Worm (Caenorhabditis elegans) whole organism, late embryonic: ENCODE measurements around the gene F20D12.12.

Source experiments
- C38D4.7 ChIP-seq: fragments of 200-800 bp; sonication (Bioruptor generic); optimal IDR thresholded peaks from 2 replicates; lab custom pipeline; 2018; ENCODE audit warnings: mild to moderate bottlenecking, missing genetic modification characterization, moderate library complexity, missing compliant biosample characterization
- K02D7.2 ChIP-seq: sonication (generic microtip); optimal IDR thresholded peaks from 2 replicates; lab custom pipeline; 2017; ENCODE audit warnings: mild to moderate bottlenecking, missing genetic modification characterization, missing compliant biosample characterization
- K09A11.1 ChIP-seq: sonication (generic microtip); optimal IDR thresholded peaks from 2 replicates; lab custom pipeline; 2017; ENCODE audit warnings: antibody characterized with exemption, mild to moderate bottlenecking, missing genetic modification characterization, missing compliant biosample characterization; ENCODE audit not compliant: insufficient read depth
- ahr-1 ChIP-seq: sonication (generic microtip); optimal IDR thresholded peaks from 2 replicates; lab custom pipeline; 2016; ENCODE audit warnings: missing genetic modification characterization, missing compliant biosample characterization
- ama-1 ChIP-seq: fragments of 150-350 bp; optimal IDR thresholded peaks from 2 replicates; lab custom pipeline; 2014
- ceh-19 ChIP-seq: fragments of 200-800 bp; sonication (Bioruptor generic); optimal IDR thresholded peaks from 2 replicates; lab custom pipeline; 2018; ENCODE audit warnings: mild to moderate bottlenecking, missing genetic modification characterization, missing compliant biosample characterization
- ceh-2 ChIP-seq: sonication (generic microtip); optimal IDR thresholded peaks from 2 replicates; lab custom pipeline; 2016; ENCODE audit warnings: missing genotype, missing genetic modification characterization, missing compliant biosample characterization
- ceh-24 ChIP-seq: sonication (generic microtip); optimal IDR thresholded peaks from 2 replicates; lab custom pipeline; 2016; ENCODE audit warnings: mild to moderate bottlenecking, missing genetic modification characterization, missing compliant biosample characterization
- ceh-30 ChIP-seq: fragments of 150-350 bp; optimal IDR thresholded peaks from 2 replicates; lab custom pipeline; 2014; ENCODE audit warnings: missing biosample characterization, missing genetic modification characterization
- ceh-45 ChIP-seq: fragments of 200-800 bp; sonication (Bioruptor generic); IDR thresholded peaks from 2 replicates; pipeline ENCODE4 v1.3.6; 2022; ENCODE audit warnings: missing genetic modification reagents, missing genetic modification characterization, missing compliant biosample characterization
- ceh-6 ChIP-seq: fragments of 200-800 bp; sonication (Bioruptor generic); optimal IDR thresholded peaks from 2 replicates; lab custom pipeline; 2018; ENCODE audit warnings: mild to moderate bottlenecking, missing genetic modification characterization, missing compliant biosample characterization
- ceh-9 ChIP-seq: sonication (generic microtip); optimal IDR thresholded peaks from 2 replicates; lab custom pipeline; 2016; ENCODE audit warnings: mild to moderate bottlenecking, missing genetic modification characterization, inconsistent platforms, missing compliant biosample characterization
- che-1 ChIP-seq: sonication (generic microtip); optimal IDR thresholded peaks from 2 replicates; lab custom pipeline; 2016; ENCODE audit warnings: mild to moderate bottlenecking, missing genetic modification characterization, missing compliant biosample characterization
- dmd-4 ChIP-seq: sonication (generic microtip); optimal IDR thresholded peaks from 2 replicates; lab custom pipeline; 2016; ENCODE audit warnings: borderline replicate concordance, missing genetic modification characterization, missing compliant biosample characterization
- elt-4 ChIP-seq: sonication (generic microtip); optimal IDR thresholded peaks from 2 replicates; lab custom pipeline; 2016; ENCODE audit warnings: missing genetic modification characterization, missing compliant biosample characterization
- eyg-1 ChIP-seq: sonication (generic microtip); optimal IDR thresholded peaks from 2 replicates; lab custom pipeline; 2016; ENCODE audit warnings: missing genotype, missing genetic modification characterization, missing compliant biosample characterization
- fax-1 ChIP-seq: sonication (generic microtip); optimal IDR thresholded peaks from 2 replicates; lab custom pipeline; 2016; ENCODE audit warnings: missing genotype, missing genetic modification characterization, missing compliant biosample characterization
- fkh-6 ChIP-seq: sonication (generic microtip); optimal IDR thresholded peaks from 2 replicates; lab custom pipeline; 2016; ENCODE audit warnings: missing genetic modification characterization, missing compliant biosample characterization
- hlh-15 ChIP-seq: sonication (generic microtip); optimal IDR thresholded peaks from 2 replicates; lab custom pipeline; 2016; ENCODE audit warnings: missing genetic modification characterization, missing compliant biosample characterization
- hlh-30 ChIP-seq: sonication (generic microtip); optimal IDR thresholded peaks from 2 replicates; lab custom pipeline; 2017; ENCODE audit warnings: antibody characterized with exemption, missing genetic modification characterization, missing compliant biosample characterization; ENCODE audit not compliant: insufficient read depth
- hlh-8 ChIP-seq: sonication (generic microtip); optimal IDR thresholded peaks from 2 replicates; lab custom pipeline; 2016; ENCODE audit warnings: missing genotype, missing genetic modification characterization, missing compliant biosample characterization
- lim-6 ChIP-seq: sonication (generic microtip); optimal IDR thresholded peaks from 2 replicates; lab custom pipeline; 2016; ENCODE audit warnings: missing genetic modification characterization, missing compliant biosample characterization
- lin-11 ChIP-seq: fragments of 200-800 bp; sonication (Bioruptor generic); optimal IDR thresholded peaks from 2 replicates; lab custom pipeline; 2018; ENCODE audit warnings: mild to moderate bottlenecking, missing genetic modification characterization, missing compliant biosample characterization
- madf-2 ChIP-seq: sonication (generic microtip); optimal IDR thresholded peaks from 2 replicates; lab custom pipeline; 2017; ENCODE audit warnings: missing genetic modification characterization, missing compliant biosample characterization
- nfya-1 ChIP-seq: sonication (generic microtip); optimal IDR thresholded peaks from 2 replicates; lab custom pipeline; 2017; ENCODE audit warnings: missing genetic modification characterization, mild to moderate bottlenecking, missing compliant biosample characterization, antibody characterized with exemption, moderate library complexity
- nhr-11 ChIP-seq: fragments of 150-350 bp; optimal IDR thresholded peaks from 2 replicates; lab custom pipeline; 2014; ENCODE audit warnings: missing biosample characterization, missing genetic modification characterization
- nhr-232 ChIP-seq: sonication (generic microtip); optimal IDR thresholded peaks from 2 replicates; lab custom pipeline; 2016; ENCODE audit warnings: missing genetic modification characterization, missing compliant biosample characterization
- npax-4 ChIP-seq: sonication (generic microtip); optimal IDR thresholded peaks from 2 replicates; lab custom pipeline; 2016; ENCODE audit warnings: missing genetic modification characterization, missing compliant biosample characterization
- pax-1 ChIP-seq: fragments of 150-350 bp; optimal IDR thresholded peaks from 2 replicates; lab custom pipeline; 2014; ENCODE audit warnings: missing biosample characterization, missing genetic modification characterization
- pha-2 ChIP-seq: sonication (generic microtip); optimal IDR thresholded peaks from 2 replicates; lab custom pipeline; 2017; ENCODE audit warnings: mild to moderate bottlenecking, missing genetic modification characterization, missing compliant biosample characterization
- pha-4 ChIP-seq: fragments of 150-350 bp; optimal IDR thresholded peaks from 2 replicates; lab custom pipeline; 2018; ENCODE audit warnings: missing biosample characterization, missing genetic modification reagents, missing genetic modification characterization
- pqm-1 ChIP-seq: sonication (generic microtip); optimal IDR thresholded peaks from 2 replicates; lab custom pipeline; 2016; ENCODE audit warnings: missing genetic modification characterization, missing compliant biosample characterization
- pros-1 ChIP-seq: fragments of 150-350 bp; optimal IDR thresholded peaks from 2 replicates; lab custom pipeline; 2014; ENCODE audit warnings: missing biosample characterization, missing genetic modification reagents, missing genetic modification characterization
- ref-2 ChIP-seq: sonication (generic microtip); optimal IDR thresholded peaks from 2 replicates; lab custom pipeline; 2016; ENCODE audit warnings: missing genetic modification characterization, missing compliant biosample characterization
- sox-4 ChIP-seq: sonication (generic microtip); optimal IDR thresholded peaks from 2 replicates; lab custom pipeline; 2017; ENCODE audit warnings: mild to moderate bottlenecking, missing genetic modification characterization, inconsistent platforms, missing compliant biosample characterization
- syd-9 ChIP-seq: sonication (generic microtip); optimal IDR thresholded peaks from 2 replicates; lab custom pipeline; 2016; ENCODE audit warnings: mild to moderate bottlenecking, missing genetic modification characterization, moderate library complexity, missing compliant biosample characterization
- unc-3 ChIP-seq, 2 experiments: fragments of 200-800 bp in 1 of 2; sonication (Bioruptor generic) in 1 of 2; sonication (generic microtip) in 1 of 2; conservative IDR thresholded peaks in 1 of 2; optimal IDR thresholded peaks in 1 of 2; 2 replicates each; pipeline versions ENCODE4 v1.3.6 to Lab custom; 2016 to 2022; ENCODE audit warnings: missing compliant biosample characterization in 2 of 2, missing genetic modification characterization in 2 of 2, missing genetic modification reagents in 1 of 2
- unc-86 ChIP-seq: sonication (generic microtip); optimal IDR thresholded peaks from 2 replicates; lab custom pipeline; 2016; ENCODE audit warnings: missing genetic modification characterization, missing compliant biosample characterization

Gene F20D12.12

ce11 chrIV:7927852-7928251, 19.4 kb upstream of the F20D12.12 start, which contains the start of gene gcy-8:
gcy-8 (plus strand) TSS chrIV:7928152.
- TF ChIP-seq ceh-19 (GFP tag; lab: Kevin White, UChicago) (no peak), nfya-1 (tag; lab: Kevin White, UChicago) (no peak), lim-6 (tag; lab: Kevin White, UChicago) (no peak), pros-1 (tag; lab: Kevin White, UChicago) (no peak), fax-1 (tag; lab: Kevin White, UChicago) (no peak), madf-2 (tag; lab: Kevin White, UChicago) (no peak), dmd-4 (no peak), sox-4 (tag; lab: Kevin White, UChicago) (no peak), hlh-15 (tag; lab: Kevin White, UChicago) (no peak), ceh-9 (no peak), ahr-1 (tag; lab: Kevin White, UChicago) (no peak), eyg-1 (no peak), C38D4.7 (no peak), ref-2 (tag; lab: Kevin White, UChicago) (no peak), pha-2 (tag; lab: Kevin White, UChicago) (no peak), ceh-45 (no peak), syd-9 (no peak), che-1 (no peak), lin-11 (tag; lab: Kevin White, UChicago) (no peak)

- TF ChIP-seq nhr-11 (tag; lab: Kevin White, UChicago): no peak
- no peak for TF ChIP-seq ceh-45
- TF ChIP-seq ceh-6 (GFP tag; lab: Kevin White, UChicago): no peak
- TF ChIP-seq unc-3 (GFP tag; conservative IDR thresholded peaks at IDR 0.05; lab: Robert Waterston, UW): no peak
- TF ChIP-seq unc-3 (tag; optimal IDR thresholded peaks at IDR 0.05; lab: Kevin White, UChicago): no peak
- no peak for TF ChIP-seq syd-9
- no peak for TF ChIP-seq pax-1
- TF ChIP-seq ama-1 (lab: Kevin White, UChicago): no peak
- TF ChIP-seq hlh-30: no peak
- TF ChIP-seq elt-4 (tag; lab: Kevin White, UChicago): no peak
- no peak for TF ChIP-seq fax-1 (tag; lab: Kevin White, UChicago)
- TF ChIP-seq nhr-232: no peak
- TF ChIP-seq eyg-1: no peak
- no peak for TF ChIP-seq ceh-24
- no peak for TF ChIP-seq fkh-6 (tag; lab: Kevin White, UChicago)
- no peak for TF ChIP-seq hlh-8 (tag; lab: Kevin White, UChicago)
- no peak for TF ChIP-seq pqm-1 (tag; lab: Kevin White, UChicago)
Measured at ce11 chrIV:7931873-7932272, 15.4 kb upstream of the F20D12.12 start.

ce11 chrIV:7933733-7934132, 13.5 kb upstream of the F20D12.12 start, which contains the start of gene bbs-2:
bbs-2 (plus strand) TSS chrIV:7934033.
- TF ChIP-seq madf-2 (tag; lab: Kevin White, UChicago) (no peak), pros-1 (tag; lab: Kevin White, UChicago) (no peak), ceh-30 (tag; lab: Kevin White, UChicago) (no peak), lim-6 (tag; lab: Kevin White, UChicago) (no peak), ama-1 (lab: Kevin White, UChicago) (no peak), nhr-11 (tag; lab: Kevin White, UChicago) (no peak), pha-4 (tag; lab: Kevin White, UChicago) (no peak), sox-4 (tag; lab: Kevin White, UChicago) (no peak), K02D7.2 (tag; lab: Kevin White, UChicago) (no peak), K09A11.1 (tag; lab: Kevin White, UChicago) (no peak), ceh-19 (GFP tag; lab: Kevin White, UChicago) (no peak), ceh-2 (tag; lab: Kevin White, UChicago) (no peak), ahr-1 (tag; lab: Kevin White, UChicago) (no peak), npax-4 (no peak), unc-86 (tag; lab: Kevin White, UChicago) (no peak), nfya-1 (tag; lab: Kevin White, UChicago) (no peak), unc-3 (GFP tag; conservative IDR thresholded peaks at IDR 0.05; lab: Robert Waterston, UW) (no peak), unc-3 (tag; optimal IDR thresholded peaks at IDR 0.05; lab: Kevin White, UChicago) (no peak)
